Worm (Caenorhabditis elegans): ENCODE results near the gene fem-2.

The fem-2 gene

ce11 chrIII:654365-654764 lies 19.9 kb upstream of the fem-2 start:
- no peak for TF ChIP-seq snpc-4 (tag; optimal IDR thresholded peaks at IDR 0.05)
- peak; percentile 52 for TF ChIP-seq nhr-23 (tag; optimal IDR thresholded peaks at IDR 0.05)

ce11 chrIII:651587-651986 lies 17.2 kb upstream of the fem-2 start:
- TF ChIP-seq jun-1 (tag; optimal IDR thresholded peaks at IDR 0.05) (peak; percentile 54), ceh-28 (tag; optimal IDR thresholded peaks at IDR 0.05) (peak; percentile 52), nhr-25 (tag; optimal IDR thresholded peaks at IDR 0.05) (peak; percentile 48), elt-1 (tag; optimal IDR thresholded peaks at IDR 0.05) (no peak), elt-2 (tag; optimal IDR thresholded peaks at IDR 0.05) (peak; percentile 71), pqm-1 (tag; optimal IDR thresholded peaks at IDR 0.05) (peak; percentile 76), sea-2 (GFP tag; optimal IDR thresholded peaks at IDR 0.05) (no peak)

- TF ChIP-seq nfya-1 (tag; optimal IDR thresholded peaks at IDR 0.05; ENCODE audit: insufficient read depth) (no peak), nhr-25 (tag; optimal IDR thresholded peaks at IDR 0.05) (peak; percentile 57)
Observed at ce11 chrIII:650539-650938, 16.1 kb upstream of the fem-2 start.

- TF ChIP-seq elt-2 (tag; optimal IDR thresholded peaks at IDR 0.05) (no peak), R02D3.7 (tag; optimal IDR thresholded peaks at IDR 0.05) (no peak), lsy-12 (tag; optimal IDR thresholded peaks at IDR 0.05) (no peak), nhr-12 (tag; optimal IDR thresholded peaks at IDR 0.05) (no peak)
Observed at ce11 chrIII:649935-650334, 15.5 kb upstream of the fem-2 start.

- TF ChIP-seq nfya-1 (tag; optimal IDR thresholded peaks at IDR 0.05; ENCODE audit: insufficient read depth) (peak; percentile 26), unc-39 (tag; optimal IDR thresholded peaks at IDR 0.05) (no peak), pqm-1 (tag; optimal IDR thresholded peaks at IDR 0.05) (no peak), daf-12 (tag; optimal IDR thresholded peaks at IDR 0.05) (no peak), ceh-9 (tag; optimal IDR thresholded peaks at IDR 0.05) (no peak), lin-39 (tag; optimal IDR thresholded peaks at IDR 0.05) (no peak), pha-4 (tag; optimal IDR thresholded peaks at IDR 0.05) (peak; percentile 78), hmg-11 (tag; optimal IDR thresholded peaks at IDR 0.05) (peak; percentile 47), R02D3.7 (tag; optimal IDR thresholded peaks at IDR 0.05) (no peak), nhr-23 (tag; optimal IDR thresholded peaks at IDR 0.05) (peak; percentile 19)
Observed at ce11 chrIII:647248-647647, 12.8 kb upstream of the fem-2 start.

- TF ChIP-seq lin-39 (tag; optimal IDR thresholded peaks at IDR 0.05) (no peak), mml-1 (tag; optimal IDR thresholded peaks at IDR 0.05) (no peak), sea-2 (GFP tag; optimal IDR thresholded peaks at IDR 0.05) (no peak), ceh-9 (tag; optimal IDR thresholded peaks at IDR 0.05) (no peak), nhr-77 (tag; optimal IDR thresholded peaks at IDR 0.05) (no peak), elt-3 (tag; optimal IDR thresholded peaks at IDR 0.05) (no peak), eor-1 (tag; optimal IDR thresholded peaks at IDR 0.05) (no peak), hmg-11 (tag; optimal IDR thresholded peaks at IDR 0.05) (no peak), ztf-4 (tag; optimal IDR thresholded peaks at IDR 0.05) (no peak), snpc-4 (tag; optimal IDR thresholded peaks at IDR 0.05) (no peak), jun-1 (tag; optimal IDR thresholded peaks at IDR 0.05) (no peak), elt-1 (tag; optimal IDR thresholded peaks at IDR 0.05) (no peak), nhr-76 (tag; optimal IDR thresholded peaks at IDR 0.05) (no peak), mdl-1 (tag; optimal IDR thresholded peaks at IDR 0.05) (no peak), fkh-10 (GFP tag; optimal IDR thresholded peaks at IDR 0.05) (no peak), fkh-2 (tag; optimal IDR thresholded peaks at IDR 0.05) (no peak), ZK546.5 (tag; optimal IDR thresholded peaks at IDR 0.05) (no peak), egl-27 (tag; optimal IDR thresholded peaks at IDR 0.05) (no peak), nhr-28 (tag; optimal IDR thresholded peaks at IDR 0.05) (no peak), lsy-12 (tag; optimal IDR thresholded peaks at IDR 0.05) (no peak)
Observed at ce11 chrIII:646454-646853, 12.0 kb upstream of the fem-2 start, which contains the start of gene orai-1. orai-1 (plus strand) TSS chrIII:646754.

ce11 chrIII:644660-645059 lies 10.2 kb upstream of the fem-2 start:
- TF ChIP-seq ceh-82 (tag; optimal IDR thresholded peaks at IDR 0.05) = no peak
- no peak for TF ChIP-seq nfya-1 (tag; optimal IDR thresholded peaks at IDR 0.05; ENCODE audit: insufficient read depth)
- TF ChIP-seq jun-1 (tag; optimal IDR thresholded peaks at IDR 0.05) = no peak
- no peak for TF ChIP-seq egl-5 (tag; optimal IDR thresholded peaks at IDR 0.05)
- no peak for TF ChIP-seq unc-62 (GFP tag; optimal IDR thresholded peaks at IDR 0.05)
- no peak for TF ChIP-seq ZK546.5 (tag; optimal IDR thresholded peaks at IDR 0.05)
- TF ChIP-seq nhr-67 (tag; optimal IDR thresholded peaks at IDR 0.05) = no peak
- no peak for TF ChIP-seq mdl-1 (tag; optimal IDR thresholded peaks at IDR 0.05)
- TF ChIP-seq nhr-12 (tag; optimal IDR thresholded peaks at IDR 0.05) = no peak
- no peak for TF ChIP-seq ama-1 (optimal IDR thresholded peaks at IDR 0.05)
- no peak for TF ChIP-seq skn-1 (tag; optimal IDR thresholded peaks at IDR 0.05)
- TF ChIP-seq pqm-1 (tag; optimal IDR thresholded peaks at IDR 0.05) = no peak
- no peak for TF ChIP-seq nhr-28 (tag; optimal IDR thresholded peaks at IDR 0.05)
- TF ChIP-seq elt-2 (tag; optimal IDR thresholded peaks at IDR 0.05) = no peak
- no peak for TF ChIP-seq sea-2 (GFP tag; optimal IDR thresholded peaks at IDR 0.05)
- no peak for TF ChIP-seq snpc-4 (tag; optimal IDR thresholded peaks at IDR 0.05)
